Worm (Caenorhabditis elegans) whole organism, L3 larva: ENCODE measurements around the gene F42H10.2.

Source experiments
- R02D3.7 ChIP-seq: fragments of 150-350 bp; optimal IDR thresholded peaks from 2 replicates; lab custom pipeline; 2014; ENCODE audit warnings: missing biosample characterization, missing genetic modification characterization
- ZK546.5 ChIP-seq: sonication (generic microtip); optimal IDR thresholded peaks from 2 replicates; lab custom pipeline; 2017; ENCODE audit warnings: missing biosample characterization, missing genetic modification characterization
- aly-2 ChIP-seq: fragments of 150-350 bp; optimal IDR thresholded peaks from 2 replicates; lab custom pipeline; 2014; ENCODE audit warnings: missing biosample characterization, missing genetic modification characterization
- ama-1 ChIP-seq: fragments of 150-350 bp; optimal IDR thresholded peaks from 2 replicates; lab custom pipeline; 2018
- ceh-16 ChIP-seq: sonication (generic microtip); optimal IDR thresholded peaks from 2 replicates; lab custom pipeline; 2017; ENCODE audit warnings: missing biosample characterization, missing genetic modification characterization
- ceh-28 ChIP-seq: fragments of 150-350 bp; optimal IDR thresholded peaks from 2 replicates; lab custom pipeline; 2014; ENCODE audit warnings: missing biosample characterization, missing genetic modification reagents, missing genetic modification characterization
- egl-27 ChIP-seq: sonication (generic microtip); optimal IDR thresholded peaks from 4 replicates; lab custom pipeline; 2017; ENCODE audit warnings: missing biosample characterization, missing genetic modification reagents, missing genetic modification characterization
- elt-1 ChIP-seq: fragments of 150-350 bp; optimal IDR thresholded peaks from 2 replicates; lab custom pipeline; 2014; ENCODE audit warnings: missing biosample characterization, missing genetic modification characterization
- elt-2 ChIP-seq: sonication (generic microtip); optimal IDR thresholded peaks from 2 replicates; lab custom pipeline; 2016; ENCODE audit warnings: missing genetic modification reagents, mild to moderate bottlenecking, missing genetic modification characterization, missing compliant biosample characterization
- elt-3 ChIP-seq, 3 experiments: fragments of 150-350 bp in 1 of 3; sonication (generic microtip) in 2 of 3; optimal IDR thresholded peaks; 2 replicates in 2 of 3; 4 replicates in 1 of 3; lab custom pipeline; 2014 to 2017; ENCODE audit warnings: missing biosample characterization in 3 of 3, missing genetic modification characterization in 3 of 3
- eor-1 ChIP-seq, 2 experiments: fragments of 150-350 bp; optimal IDR thresholded peaks; 2 replicates each; lab custom pipeline; 2014 to 2018; ENCODE audit warnings: missing biosample characterization in 2 of 2, missing genetic modification characterization in 2 of 2
- fkh-10 ChIP-seq: sonication (generic microtip); optimal IDR thresholded peaks from 2 replicates; lab custom pipeline; 2017; ENCODE audit warnings: missing biosample characterization, missing genetic modification reagents, missing genetic modification characterization
- fkh-2 ChIP-seq: fragments of 150-350 bp; optimal IDR thresholded peaks from 2 replicates; lab custom pipeline; 2014; ENCODE audit warnings: missing biosample characterization, missing genetic modification reagents, missing genetic modification characterization
- fos-1 ChIP-seq: fragments of 150-350 bp; optimal IDR thresholded peaks from 2 replicates; lab custom pipeline; 2014; ENCODE audit warnings: missing biosample characterization, missing genetic modification characterization
- hmg-11 ChIP-seq: sonication (generic microtip); optimal IDR thresholded peaks from 2 replicates; lab custom pipeline; 2016; ENCODE audit warnings: missing genetic modification characterization, missing compliant biosample characterization
- lin-15B ChIP-seq: fragments of 150-350 bp; optimal IDR thresholded peaks from 2 replicates; lab custom pipeline; 2014; ENCODE audit warnings: missing biosample characterization, missing genetic modification characterization
- lin-39 ChIP-seq: fragments of 150-350 bp; optimal IDR thresholded peaks from 2 replicates; lab custom pipeline; 2018; ENCODE audit warnings: missing biosample characterization, missing genetic modification reagents, missing genetic modification characterization
- lsy-12 ChIP-seq: sonication (generic microtip); optimal IDR thresholded peaks from 2 replicates; lab custom pipeline; 2016; ENCODE audit warnings: mild to moderate bottlenecking, missing genetic modification characterization, missing compliant biosample characterization
- mdl-1 ChIP-seq: fragments of 150-350 bp; optimal IDR thresholded peaks from 2 replicates; lab custom pipeline; 2014; ENCODE audit warnings: missing biosample characterization, missing genetic modification characterization
- mml-1 ChIP-seq: fragments of 150-350 bp; sonication (generic microtip); optimal IDR thresholded peaks from 3 replicates; lab custom pipeline; 2014; ENCODE audit warnings: missing biosample characterization, missing genetic modification characterization
- nfya-1 ChIP-seq: sonication (generic microtip); optimal IDR thresholded peaks from 2 replicates; lab custom pipeline; 2017; ENCODE audit warnings: missing genetic modification characterization, mild to moderate bottlenecking, missing compliant biosample characterization, antibody characterized with exemption, moderate library complexity; ENCODE audit not compliant: insufficient read depth
- nhr-11 ChIP-seq: fragments of 150-350 bp; optimal IDR thresholded peaks from 2 replicates; lab custom pipeline; 2014; ENCODE audit warnings: missing biosample characterization, missing genetic modification characterization
- nhr-12 ChIP-seq: fragments of 150-350 bp; optimal IDR thresholded peaks from 2 replicates; lab custom pipeline; 2014; ENCODE audit warnings: missing biosample characterization, missing genetic modification characterization
- nhr-23 ChIP-seq: fragments of 150-350 bp; optimal IDR thresholded peaks from 2 replicates; lab custom pipeline; 2014; ENCODE audit warnings: missing biosample characterization, missing genetic modification reagents, missing genetic modification characterization
- nhr-237 ChIP-seq: fragments of 150-350 bp; optimal IDR thresholded peaks from 2 replicates; lab custom pipeline; 2014; ENCODE audit warnings: missing biosample characterization, missing genetic modification characterization
- nhr-67 ChIP-seq: fragments of 150-350 bp; optimal IDR thresholded peaks from 2 replicates; lab custom pipeline; 2014; ENCODE audit warnings: missing biosample characterization, missing genetic modification characterization
- nhr-76 ChIP-seq: fragments of 150-350 bp; sonication (generic microtip); optimal IDR thresholded peaks from 5 replicates; lab custom pipeline; 2014; ENCODE audit warnings: missing biosample characterization, missing genetic modification characterization
- nhr-77 ChIP-seq: fragments of 150-350 bp; optimal IDR thresholded peaks from 2 replicates; lab custom pipeline; 2014; ENCODE audit warnings: missing biosample characterization, missing genetic modification characterization
- pha-4 ChIP-seq: fragments of 150-350 bp; optimal IDR thresholded peaks from 2 replicates; lab custom pipeline; 2014; ENCODE audit warnings: missing biosample characterization, missing genetic modification reagents, missing genetic modification characterization
- snpc-4 ChIP-seq: fragments of 150-350 bp; optimal IDR thresholded peaks from 2 replicates; lab custom pipeline; 2014; ENCODE audit warnings: missing biosample characterization, missing genetic modification characterization
- tbx-2 ChIP-seq: sonication (generic microtip); optimal IDR thresholded peaks from 2 replicates; lab custom pipeline; 2016; ENCODE audit warnings: mild to moderate bottlenecking, missing genetic modification characterization, missing compliant biosample characterization
- unc-62 ChIP-seq: fragments of 150-350 bp; sonication (generic microtip); optimal IDR thresholded peaks from 4 replicates; lab custom pipeline; 2014; ENCODE audit warnings: missing biosample characterization, missing genetic modification reagents, missing genetic modification characterization

F42H10.2 gene

ce11 chrIII:8446940-8447403 lies 43.4 kb upstream of the F42H10.2 start, which contains the start of gene rpn-3 (continued):
- TF ChIP-seq eor-1 (tag; optimal IDR thresholded peaks at IDR 0.05; lab: Kevin White, UChicago), result peak in 1 of 2 experiments; percentile 89
- peak; percentile 98 for TF ChIP-seq lsy-12 (tag; lab: Kevin White, UChicago)
- peak; percentile 92 for TF ChIP-seq nhr-11 (tag; lab: Kevin White, UChicago)
- peak; percentile 83 for TF ChIP-seq snpc-4 (tag; lab: Kevin White, UChicago)
- TF ChIP-seq ama-1 (lab: Kevin White, UChicago), result peak; percentile 93

- no peak for TF ChIP-seq lin-15B (tag; lab: Kevin White, UChicago)
- TF ChIP-seq ama-1 (lab: Kevin White, UChicago), result peak; percentile 82
- no peak for TF ChIP-seq mdl-1 (tag; lab: Kevin White, UChicago)
- TF ChIP-seq elt-2 (tag; lab: Kevin White, UChicago), result peak; percentile 24
- TF ChIP-seq nfya-1 (tag; lab: Kevin White, UChicago), result peak; percentile 12
- TF ChIP-seq pha-4 (tag; lab: Kevin White, UChicago), result peak; percentile 51
- TF ChIP-seq elt-3 (tag; optimal IDR thresholded peaks at IDR 0.05; lab: Kevin White, UChicago), result no peak
Measured at ce11 chrIII:8449160-8449807, 41.1 kb upstream of the F42H10.2 start, which contains the start of gene mrpl-32. mrpl-32 (plus strand) TSS chrIII:8449757.

ce11 chrIII:8450494-8450893 lies 39.9 kb upstream of the F42H10.2 start:
- TF ChIP-seq pha-4 (tag; lab: Kevin White, UChicago) (peak; percentile 67), lin-39 (tag; lab: Kevin White, UChicago) (peak; percentile 57), fkh-2 (tag; lab: Kevin White, UChicago) (no peak), nhr-23 (tag; lab: Kevin White, UChicago) (no peak)

- no peak for TF ChIP-seq nfya-1 (tag; lab: Kevin White, UChicago)
- peak; percentile 52 for TF ChIP-seq lin-39 (tag; lab: Kevin White, UChicago)
Measured at ce11 chrIII:8451181-8451580, 39.2 kb upstream of the F42H10.2 start.

ce11 chrIII:8457605-8458004 lies 32.8 kb upstream of the F42H10.2 start:
- TF ChIP-seq ceh-16 (tag; lab: Kevin White, UChicago) (no peak), egl-27 (no peak), nhr-67 (tag; lab: Kevin White, UChicago) (no peak), snpc-4 (tag; lab: Kevin White, UChicago) (no peak), R02D3.7 (tag; lab: Kevin White, UChicago) (no peak)

ce11 chrIII:8461410-8461809 lies 29.0 kb upstream of the F42H10.2 start:
- TF ChIP-seq fkh-2 (tag; lab: Kevin White, UChicago) (no peak), ceh-28 (no peak), ZK546.5 (tag; lab: Kevin White, UChicago) (no peak), nfya-1 (tag; lab: Kevin White, UChicago) (peak; percentile 99), snpc-4 (tag; lab: Kevin White, UChicago) (no peak), hmg-11 (tag; lab: Kevin White, UChicago) (no peak), elt-1 (tag; lab: Kevin White, UChicago) (no peak), mdl-1 (tag; lab: Kevin White, UChicago) (no peak), nhr-237 (tag; lab: Kevin White, UChicago) (no peak)
- TF ChIP-seq, all 47 proteins: peak for 1

ce11 chrIII:8466735-8467134 lies 23.7 kb upstream of the F42H10.2 start, which contains the start of gene mig-39:
mig-39 (plus strand) TSS chrIII:8467035.
- no peak for TF ChIP-seq nhr-76 (tag; lab: Kevin White, UChicago)
- TF ChIP-seq nhr-237 (tag; lab: Kevin White, UChicago), result no peak
- no peak for TF ChIP-seq ceh-28
- TF ChIP-seq fkh-10 (GFP tag; lab: Kevin White, UChicago), result no peak
- TF ChIP-seq R02D3.7 (tag; lab: Kevin White, UChicago), result no peak
- no peak for TF ChIP-seq fos-1 (tag; lab: Kevin White, UChicago)
- no peak for TF ChIP-seq egl-27
- no peak for TF ChIP-seq nhr-11 (tag; lab: Kevin White, UChicago)
- no peak for TF ChIP-seq unc-62 (GFP tag; lab: Kevin White, UChicago)
- TF ChIP-seq mml-1, result no peak
- TF ChIP-seq tbx-2 (tag; lab: Kevin White, UChicago), result no peak
- no peak for TF ChIP-seq nhr-77
- no peak for TF ChIP-seq aly-2 (tag; lab: Kevin White, UChicago)
- no peak for TF ChIP-seq fkh-2 (tag; lab: Kevin White, UChicago)
- no peak for TF ChIP-seq nhr-12
- TF ChIP-seq, all 47 proteins: peak for 0
